Worm (Caenorhabditis elegans): Measurements from ENCODE around the gene dsh-2.

Gene dsh-2

DNA sequence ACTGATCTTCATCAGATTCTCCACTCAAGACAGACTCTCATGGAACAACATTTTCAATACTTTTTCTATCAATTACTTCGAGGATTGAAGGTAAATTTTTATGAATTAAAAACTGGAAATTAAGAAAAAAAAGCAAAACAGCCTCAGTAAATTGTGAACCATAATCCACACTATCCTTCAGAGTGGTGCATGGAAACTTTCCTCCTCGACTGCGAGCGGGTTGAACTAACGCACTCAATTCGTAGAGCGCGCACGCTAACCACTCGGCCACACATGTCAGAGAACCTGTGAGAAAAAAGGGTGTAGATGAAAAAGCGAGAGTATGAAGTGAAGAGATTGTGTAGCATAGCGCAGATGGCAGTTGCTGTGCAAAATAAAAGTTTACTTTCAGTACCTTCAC is 24.0 kb upstream of the dsh-2 start (continued):
- TF ChIP-seq madf-10 (tag; optimal IDR thresholded peaks at IDR 0.05) (peak; percentile 83), hrde-1 (tag; optimal IDR thresholded peaks at IDR 0.05; ENCODE audit: borderline replicate concordance) (peak; percentile 90), C06A6.2 (GFP tag; conservative IDR thresholded peaks at IDR 0.05) (0 out of 2 replicates have a peak, but pooled peaks have one; percentile 56), ztf-25 (GFP tag; IDR thresholded peaks at IDR 0.05) (peak; percentile 92), Y53F4B.3 (GFP tag; IDR thresholded peaks at IDR 0.05) (no peak), lag-1 (GFP tag; IDR thresholded peaks at IDR 0.05) (no peak), somi-1 (GFP tag; optimal IDR thresholded peaks at IDR 0.05) (peak; percentile 87), F55B11.4 (tag; optimal IDR thresholded peaks at IDR 0.05; ENCODE audit: borderline replicate concordance, insufficient read depth) (no peak), lin-40 (tag; optimal IDR thresholded peaks at IDR 0.05) (peak; percentile 78), him-1 (tag; optimal IDR thresholded peaks at IDR 0.05) (peak; percentile 98), B0336.3 (GFP tag; IDR thresholded peaks at IDR 0.05) (peak; percentile 86), akir-1 (GFP tag; optimal IDR thresholded peaks at IDR 0.05) (peak; percentile 83), nhr-80 (tag; optimal IDR thresholded peaks at IDR 0.05) (peak; percentile 54)

DNA sequence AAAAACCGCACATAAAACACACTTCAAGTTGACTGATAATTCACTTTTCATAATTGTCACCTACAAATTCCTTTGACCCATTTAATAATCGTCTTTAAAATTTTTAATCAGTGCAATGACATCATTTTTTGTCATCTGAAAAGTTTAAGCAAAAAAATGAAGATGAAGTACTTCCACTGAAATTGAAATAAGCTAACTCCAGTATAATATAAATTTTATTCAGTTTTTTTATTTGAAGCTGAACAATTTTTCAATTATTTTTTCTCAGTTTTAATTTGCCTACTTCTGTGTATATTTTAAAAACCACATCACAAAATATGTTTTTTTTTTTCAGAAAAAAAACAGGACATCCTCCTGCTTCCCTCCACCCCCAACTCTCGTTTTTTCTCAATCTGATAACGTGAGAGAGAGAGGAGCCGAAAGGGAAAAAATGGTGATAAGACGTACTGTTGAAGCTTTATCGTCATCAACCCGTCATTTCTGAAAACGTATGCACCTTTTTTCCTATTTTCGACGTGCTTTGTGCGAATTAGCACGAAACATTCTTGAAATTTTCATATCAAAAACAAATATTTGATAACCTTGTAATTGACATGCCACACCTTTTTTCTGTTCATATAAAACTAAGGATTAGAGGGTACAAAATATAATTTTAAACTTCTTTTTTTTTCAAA is 22.9 kb upstream of the dsh-2 start, which contains the start of the genes C04G6.11 and mpk-2:
Gene C04G6.11, minus strand, starts transcription at position 51 of the 674 bp plus-strand sequence.
Gene mpk-2, plus strand, starts transcription at position 335 of the 674 bp plus-strand sequence.
- no peak for TF ChIP-seq hmg-1.2 (GFP tag; IDR thresholded peaks at IDR 0.05)
- no peak for TF ChIP-seq K12H6.12 (tag; optimal IDR thresholded peaks at IDR 0.05)
- peak; percentile 93 for TF ChIP-seq nhr-80 (tag; optimal IDR thresholded peaks at IDR 0.05)
- no peak for TF ChIP-seq bed-1 (GFP tag; IDR thresholded peaks at IDR 0.05)
- peak; percentile 75 for TF ChIP-seq atf-7 (tag; optimal IDR thresholded peaks at IDR 0.05)
- no peak for TF ChIP-seq C06A6.2 (GFP tag; conservative IDR thresholded peaks at IDR 0.05)
- TF ChIP-seq ztf-22 (GFP tag; optimal IDR thresholded peaks at IDR 0.05) = peak; percentile 58
- TF ChIP-seq let-607 (tag; optimal IDR thresholded peaks at IDR 0.05) = peak; percentile 21 to 40
- no peak for TF ChIP-seq rec-8 (tag; optimal IDR thresholded peaks at IDR 0.05)
- TF ChIP-seq pha-4 (tag; optimal IDR thresholded peaks at IDR 0.05) = no peak
- TF ChIP-seq unc-62 (GFP tag; optimal IDR thresholded peaks at IDR 0.05) = peak; percentile 44
- TF ChIP-seq madf-10 (tag; optimal IDR thresholded peaks at IDR 0.05) = peak; percentile 22
- no peak for TF ChIP-seq nfya-2 (GFP tag; IDR thresholded peaks at IDR 0.05)
- TF ChIP-seq lsy-27 (tag; optimal IDR thresholded peaks at IDR 0.05; ENCODE audit: borderline replicate concordance, insufficient read depth) = no peak
- no peak for TF ChIP-seq hlh-26 (GFP tag; conservative IDR thresholded peaks at IDR 0.05)

DNA sequence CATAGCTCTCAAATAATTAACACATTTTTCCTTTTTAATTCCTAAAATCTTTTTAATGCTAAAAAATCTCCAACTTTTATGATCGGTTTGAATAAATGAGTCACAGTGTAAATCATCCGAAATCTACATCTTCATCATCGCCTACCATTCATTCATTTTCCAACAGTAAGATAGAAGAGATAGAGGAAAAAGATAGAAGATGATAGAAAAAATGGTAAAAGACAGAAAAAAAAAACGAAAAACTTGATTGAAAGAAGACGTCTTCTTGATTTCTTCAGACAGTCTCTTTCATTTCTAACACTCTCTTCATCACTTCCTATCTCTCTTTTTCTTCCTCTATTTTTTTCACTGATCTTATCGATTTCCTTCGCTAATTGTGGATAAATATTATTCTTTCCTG is 22.2 kb upstream of the dsh-2 start:
- TF ChIP-seq lin-35 (GFP tag; optimal IDR thresholded peaks at IDR 0.05) = no peak
- no peak for TF ChIP-seq D2030.7 (GFP tag; IDR thresholded peaks at IDR 0.05)
- no peak for TF ChIP-seq somi-1 (GFP tag; optimal IDR thresholded peaks at IDR 0.05)
- no peak for TF ChIP-seq ztf-6 (GFP tag; IDR thresholded peaks at IDR 0.05)
- TF ChIP-seq sptf-2 (GFP tag; optimal IDR thresholded peaks at IDR 0.05) = no peak
- TF ChIP-seq chd-7 (tag; optimal IDR thresholded peaks at IDR 0.05) = no peak
- TF ChIP-seq ceh-79 (tag; optimal IDR thresholded peaks at IDR 0.05) = no peak

DNA sequence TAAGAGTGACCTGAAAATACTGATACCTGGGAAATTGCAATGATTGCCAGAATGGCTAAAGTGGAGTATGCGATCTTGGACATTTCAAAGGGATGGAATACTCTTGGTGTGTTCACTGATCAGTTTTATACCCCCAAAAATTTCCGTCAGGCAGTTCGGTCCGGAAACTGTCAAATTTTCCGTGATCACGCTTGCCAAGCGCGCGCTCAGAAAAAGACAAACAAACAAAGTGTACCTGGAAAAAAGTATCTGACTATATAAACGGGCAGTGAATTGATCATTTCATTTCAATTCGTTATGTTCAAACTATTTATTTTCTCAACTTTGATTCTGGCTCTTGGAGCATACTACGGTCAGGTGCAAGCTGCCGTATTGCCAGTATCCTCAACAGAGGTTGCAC is 20.7 kb upstream of the dsh-2 start, which contains the start of the genes idpb-3 and idpb-1:
Gene idpb-3, minus strand, starts transcription at position 101 of the 400 bp plus-strand sequence.
Gene idpb-1, plus strand, starts transcription at position 284 of the 400 bp plus-strand sequence.
- no peak for TF ChIP-seq snpc-1.1 (tag; optimal IDR thresholded peaks at IDR 0.05; ENCODE audit: insufficient read depth)
- TF ChIP-seq hlh-26 (GFP tag; conservative IDR thresholded peaks at IDR 0.05) = no peak
- no peak for TF ChIP-seq ceh-58 (GFP tag; IDR thresholded peaks at IDR 0.05)
- TF ChIP-seq F37B4.10 (GFP tag; IDR thresholded peaks at IDR 0.05) = no peak
- no peak for TF ChIP-seq cebp-2 (GFP tag; IDR thresholded peaks at IDR 0.05)
- no peak for TF ChIP-seq tbp1 (GFP tag; optimal IDR thresholded peaks at IDR 0.05)
- TF ChIP-seq ceh-100 (GFP tag; IDR thresholded peaks at IDR 0.05) = no peak
- no peak for TF ChIP-seq snpc-3.4 (tag; optimal IDR thresholded peaks at IDR 0.05)
- TF ChIP-seq unc-62 (GFP tag; optimal IDR thresholded peaks at IDR 0.05) = no peak
- TF ChIP-seq ceh-91 (GFP tag; IDR thresholded peaks at IDR 0.05) = no peak
- no peak for TF ChIP-seq hsf-1 (GFP tag; IDR thresholded peaks at IDR 0.05)
- TF ChIP-seq mes-4 (tag; optimal IDR thresholded peaks at IDR 0.05) = no peak
- TF ChIP-seq madf-8 (GFP tag; conservative IDR thresholded peaks at IDR 0.05) = no peak
- no peak for TF ChIP-seq K11D2.4 (GFP tag; IDR thresholded peaks at IDR 0.05)
